Worm (Caenorhabditis elegans) whole organism, late embryonic: ENCODE measurements around the gene ced-9.

Experiments used
- C08G9.2 ChIP-seq: sonication (generic microtip); optimal IDR thresholded peaks from 2 replicates; lab custom pipeline; 2016; ENCODE audit warnings: mild to moderate bottlenecking, missing genetic modification characterization, moderate library complexity, missing compliant biosample characterization
- K02D7.2 ChIP-seq: sonication (generic microtip); optimal IDR thresholded peaks from 2 replicates; lab custom pipeline; 2017; ENCODE audit warnings: mild to moderate bottlenecking, missing genetic modification characterization, missing compliant biosample characterization
- ama-1 ChIP-seq: fragments of 150-350 bp; optimal IDR thresholded peaks from 2 replicates; lab custom pipeline; 2014
- ceh-24 ChIP-seq: sonication (generic microtip); optimal IDR thresholded peaks from 2 replicates; lab custom pipeline; 2016; ENCODE audit warnings: mild to moderate bottlenecking, missing genetic modification characterization, missing compliant biosample characterization
- elt-2 ChIP-seq: sonication (generic microtip); optimal IDR thresholded peaks from 2 replicates; lab custom pipeline; 2016; ENCODE audit warnings: missing genetic modification reagents, missing genetic modification characterization, missing compliant biosample characterization
- elt-4 ChIP-seq: sonication (generic microtip); optimal IDR thresholded peaks from 2 replicates; lab custom pipeline; 2016; ENCODE audit warnings: missing genetic modification characterization, missing compliant biosample characterization
- fkh-10 ChIP-seq: fragments of 150-350 bp; optimal IDR thresholded peaks from 2 replicates; lab custom pipeline; 2014; ENCODE audit warnings: missing biosample characterization, missing genetic modification reagents, missing genetic modification characterization
- nhr-11 ChIP-seq: fragments of 150-350 bp; optimal IDR thresholded peaks from 2 replicates; lab custom pipeline; 2014; ENCODE audit warnings: missing biosample characterization, missing genetic modification characterization
- sox-4 ChIP-seq: sonication (generic microtip); optimal IDR thresholded peaks from 2 replicates; lab custom pipeline; 2017; ENCODE audit warnings: mild to moderate bottlenecking, missing genetic modification characterization, inconsistent platforms, missing compliant biosample characterization
- tbx-7 ChIP-seq: sonication (generic microtip); optimal IDR thresholded peaks from 2 replicates; lab custom pipeline; 2016; ENCODE audit warnings: missing genotype, missing genetic modification characterization, missing compliant biosample characterization
- unc-55 ChIP-seq: sonication (generic microtip); optimal IDR thresholded peaks from 2 replicates; lab custom pipeline; 2017; ENCODE audit warnings: missing biosample characterization, missing genetic modification reagents, missing genetic modification characterization

DNA sequence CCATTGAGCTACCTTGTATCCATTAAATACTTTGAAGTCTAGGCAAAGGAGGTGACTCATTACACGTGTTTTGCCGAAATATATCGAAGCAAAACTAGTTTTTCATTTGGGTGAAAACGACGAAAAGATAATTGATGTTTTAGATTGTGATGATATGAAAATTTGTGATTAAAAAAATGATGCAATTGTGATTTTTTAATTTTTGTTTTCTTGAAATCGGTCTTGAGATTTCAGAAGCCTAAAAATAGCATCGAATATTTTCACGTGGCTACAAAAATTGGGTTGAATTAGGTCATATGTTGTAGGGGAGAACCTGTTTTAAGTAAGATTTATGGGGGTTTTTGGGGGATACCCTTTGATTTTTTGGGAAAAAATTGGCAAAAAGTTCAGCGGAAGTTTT is 44.4 kb upstream of the ced-9 start:
- TF ChIP-seq C08G9.2 (tag; lab: Kevin White, UChicago) (no peak), elt-4 (no peak), unc-55 (no peak), ama-1 (no peak), ceh-24 (no peak), fkh-10 (no peak), elt-2 (tag; lab: Kevin White, UChicago) (no peak), nhr-11 (no peak), tbx-7 (tag; lab: Kevin White, UChicago) (no peak), K02D7.2 (tag; lab: Kevin White, UChicago) (no peak), sox-4 (tag; lab: Kevin White, UChicago) (no peak)
